Worm (Caenorhabditis elegans): ENCODE measurements around the gene D1079.1.

The D1079.1 gene

ce11 chrX:4383316-4383936 is 19.5 kb upstream of the D1079.1 start, which contains the start of gene lst-2:
lst-2 (minus strand) TSS chrX:4383366.
- no peak for TF ChIP-seq unc-62 (GFP tag; optimal IDR thresholded peaks at IDR 0.05)

DNA sequence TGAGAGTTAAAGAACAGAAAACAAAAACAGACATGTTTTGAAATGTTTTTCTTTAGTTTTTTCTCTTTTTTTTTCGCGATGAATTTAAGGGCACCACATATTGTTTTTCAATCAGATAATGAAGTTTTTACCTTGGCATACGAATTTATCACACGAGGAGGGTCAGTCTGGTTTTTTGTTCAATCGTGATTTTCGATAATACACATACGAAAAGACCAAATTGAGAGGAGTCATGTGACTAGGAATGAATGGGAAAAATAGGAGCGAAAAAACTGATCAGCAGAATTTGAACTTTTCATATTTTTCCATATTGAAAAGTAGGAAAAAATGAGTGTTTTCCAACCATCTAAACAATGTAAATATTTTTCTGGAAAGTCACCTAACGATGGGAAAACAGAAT is 16.5 kb upstream of the D1079.1 start:
- TF ChIP-seq unc-62 (GFP tag; optimal IDR thresholded peaks at IDR 0.05) = no peak

DNA sequence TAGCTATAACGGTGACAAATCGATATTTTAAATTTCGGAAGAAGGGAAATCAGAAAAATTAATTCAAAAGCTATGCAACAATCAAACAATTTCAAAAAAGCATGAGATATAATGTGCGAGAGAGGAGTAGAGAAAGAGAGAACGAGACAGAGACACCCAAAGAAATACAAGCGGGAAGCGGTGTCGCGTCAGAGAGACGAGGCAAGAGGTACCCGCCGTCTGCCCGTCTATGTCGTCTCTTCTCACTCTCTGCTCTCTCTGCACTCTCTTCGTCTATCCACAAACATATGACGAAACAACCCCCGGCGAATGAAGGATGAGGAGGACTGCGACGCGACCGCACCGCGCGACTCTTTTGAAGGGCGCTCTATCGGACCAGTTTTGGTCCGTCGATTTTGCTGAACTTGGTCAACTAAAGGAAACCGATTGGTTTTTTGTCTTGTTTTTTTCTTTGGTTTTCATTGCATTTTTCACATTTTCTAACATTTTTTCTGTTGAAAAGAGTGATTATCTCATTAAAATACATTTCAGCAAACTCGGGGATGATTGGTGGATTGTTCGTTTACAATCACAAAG is 14.0 kb upstream of the D1079.1 start, which contains the start of gene dpy-23:
dpy-23 (plus strand) TSS at position 526 of the 576 bp plus-strand sequence.
- no peak for TF ChIP-seq unc-62 (GFP tag; optimal IDR thresholded peaks at IDR 0.05)

ce11 chrX:4391680-4392079 is 11.3 kb upstream of the D1079.1 start:
- TF ChIP-seq unc-62 (GFP tag; optimal IDR thresholded peaks at IDR 0.05) = no peak

- no peak for TF ChIP-seq unc-62 (GFP tag; optimal IDR thresholded peaks at IDR 0.05)
Measured at ce11 chrX:4395073-4395850, 7.7 kb upstream of the D1079.1 start.

DNA sequence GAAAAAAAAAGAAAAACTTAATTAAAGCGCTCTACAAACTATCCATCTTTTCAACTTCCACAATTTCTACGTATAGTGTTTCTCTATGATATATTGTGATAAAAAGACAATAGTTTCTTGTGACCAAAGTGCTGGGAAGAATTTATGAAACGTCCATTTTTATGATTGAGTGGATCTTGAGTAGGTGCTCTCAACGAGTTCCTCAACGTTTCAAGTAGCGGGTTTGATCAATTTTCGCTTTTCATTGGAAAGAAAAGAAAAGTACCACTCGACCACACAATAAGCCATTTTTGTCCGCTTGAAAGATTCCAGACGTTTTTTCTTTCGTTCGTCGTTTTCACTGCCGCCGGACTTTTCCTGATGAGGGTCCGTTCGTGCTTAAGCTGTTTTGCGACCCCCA is 5.5 kb upstream of the D1079.1 start:
- TF ChIP-seq unc-62 (GFP tag; optimal IDR thresholded peaks at IDR 0.05) = no peak

DNA sequence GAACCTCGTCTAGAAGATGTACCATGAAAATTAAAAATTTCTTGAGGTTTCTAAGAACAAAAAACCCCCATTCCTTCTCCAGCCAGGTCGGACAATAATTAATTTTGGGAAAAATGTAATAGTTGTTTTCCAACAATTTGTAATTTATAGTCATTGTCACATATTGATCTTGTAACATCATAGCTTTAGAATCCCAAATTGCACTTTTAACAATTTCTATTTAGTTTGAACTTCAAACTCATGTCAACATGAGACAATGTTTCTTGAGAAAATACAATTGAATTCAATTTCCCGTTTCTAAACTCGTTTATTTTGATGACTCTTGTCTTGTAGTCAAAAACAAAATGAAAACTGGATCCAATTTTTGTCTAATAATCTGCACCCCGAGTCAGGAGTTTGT is 2.7 kb upstream of the D1079.1 start:
- TF ChIP-seq unc-62 (GFP tag; optimal IDR thresholded peaks at IDR 0.05) = no peak

DNA sequence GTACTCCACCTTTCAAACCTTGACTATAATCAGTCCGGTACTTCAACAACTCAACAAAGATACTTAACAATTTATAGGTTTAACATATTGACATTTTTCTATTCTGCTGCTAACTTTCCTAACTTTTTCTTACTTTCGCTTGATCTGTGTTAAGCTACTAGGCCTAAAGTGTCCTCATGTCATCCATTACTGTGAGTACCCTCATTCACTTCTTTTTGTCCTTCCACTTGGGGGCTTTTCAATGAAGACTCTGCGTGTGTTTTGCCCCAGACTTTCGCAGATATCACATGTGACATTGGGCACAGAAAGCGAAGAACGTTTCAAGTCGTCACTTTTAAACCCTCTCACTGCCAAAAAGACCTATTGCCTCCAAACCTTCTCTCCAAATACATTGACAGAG is 1.8 kb downstream of the D1079.1 start:
- TF ChIP-seq unc-62 (GFP tag; optimal IDR thresholded peaks at IDR 0.05) = no peak

DNA sequence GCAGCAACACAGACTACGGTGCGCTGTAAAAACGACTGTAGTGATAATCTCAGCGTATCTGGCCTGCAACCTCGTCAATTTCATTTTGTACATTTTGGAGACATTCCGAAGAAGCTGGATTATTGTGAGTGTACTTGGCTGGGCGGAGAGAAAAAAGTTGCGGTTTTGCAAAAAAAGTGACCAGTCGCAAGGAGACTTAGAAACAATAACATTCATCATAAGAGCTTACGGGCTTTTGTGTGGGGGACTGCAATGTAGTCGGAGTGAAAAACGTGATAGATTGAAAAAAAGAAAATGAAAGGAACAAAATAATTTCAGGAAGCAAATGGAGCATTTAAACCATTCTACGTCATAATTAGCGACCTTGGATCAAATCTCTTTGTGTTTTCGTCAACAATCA is 5.5 kb downstream of the D1079.1 start:
- TF ChIP-seq unc-62 (GFP tag; optimal IDR thresholded peaks at IDR 0.05) = no peak

ce11 chrX:4409591-4410279 is 6.8 kb downstream of the D1079.1 start:
- TF ChIP-seq unc-62 (GFP tag; optimal IDR thresholded peaks at IDR 0.05) = no peak

ce11 chrX:4410280-4410911 is 7.4 kb downstream of the D1079.1 start:
- no peak for TF ChIP-seq unc-62 (GFP tag; optimal IDR thresholded peaks at IDR 0.05)

- no peak for TF ChIP-seq unc-62 (GFP tag; optimal IDR thresholded peaks at IDR 0.05)
Measured at ce11 chrX:4413206-4413605, 10.3 kb downstream of the D1079.1 start.

DNA sequence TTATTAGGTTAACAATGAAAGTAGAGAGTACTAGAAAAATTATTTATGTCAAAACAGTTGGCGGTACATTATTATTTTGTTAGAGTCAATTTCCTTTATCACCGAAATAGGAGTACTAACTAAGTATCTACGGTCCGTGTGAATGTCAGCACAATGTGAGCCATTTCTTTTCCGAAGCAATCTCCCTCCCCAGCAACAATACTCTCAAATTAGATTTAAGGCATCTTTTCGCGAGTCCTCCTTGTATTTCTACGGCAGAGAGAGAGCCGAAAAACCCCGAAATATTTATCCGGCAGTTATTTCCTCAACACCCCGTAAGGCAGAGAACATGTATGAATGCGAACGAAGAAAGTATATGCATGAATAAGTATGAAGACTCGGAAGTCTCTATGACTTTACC is 12.3 kb downstream of the D1079.1 start:
- no peak for TF ChIP-seq unc-62 (GFP tag; optimal IDR thresholded peaks at IDR 0.05)

DNA sequence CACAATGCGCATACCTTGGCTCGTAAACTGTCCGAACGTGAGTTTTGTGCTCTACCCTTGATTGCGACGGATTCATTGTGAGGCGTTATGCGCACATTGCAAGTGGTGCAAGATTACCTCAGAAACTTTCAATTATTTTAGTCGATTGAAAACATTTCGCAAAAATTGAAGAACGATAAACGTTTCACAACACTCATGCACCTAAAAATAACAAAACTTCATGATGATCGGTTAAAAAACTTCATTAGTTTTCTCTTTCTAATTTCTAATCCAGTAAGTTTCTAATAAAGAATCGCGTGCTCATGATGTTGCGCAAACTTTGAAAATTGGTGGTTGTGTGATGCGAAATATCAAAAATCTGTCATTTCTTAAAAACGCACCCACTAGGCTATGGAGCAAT is 15.8 kb downstream of the D1079.1 start, which contains the start of gene dop-1:
dop-1 (minus strand) TSS at position 101 of the 400 bp plus-strand sequence.
- no peak for TF ChIP-seq unc-62 (GFP tag; optimal IDR thresholded peaks at IDR 0.05)

ce11 chrX:4424254-4424653 is 21.3 kb downstream of the D1079.1 start:
- TF ChIP-seq unc-62 (GFP tag; optimal IDR thresholded peaks at IDR 0.05) = no peak

DNA sequence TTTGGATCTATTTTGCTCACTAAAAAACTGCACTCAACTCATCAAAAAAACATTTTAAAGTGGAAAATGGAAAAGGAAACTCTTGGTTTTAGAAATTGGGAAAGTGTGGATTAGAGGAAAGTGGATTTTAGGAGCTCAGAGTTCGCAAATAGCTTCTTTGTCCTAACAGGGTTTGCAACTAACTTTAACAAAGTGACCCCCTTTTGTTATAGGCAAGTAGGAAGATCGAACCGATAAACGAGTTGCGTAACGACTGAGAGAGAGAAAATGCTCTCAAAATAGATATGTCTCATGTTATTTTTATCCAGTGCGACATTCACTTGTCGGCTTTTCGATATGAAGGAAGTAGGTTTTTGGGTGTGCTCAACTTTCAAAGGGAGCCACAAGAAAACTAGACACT is 23.5 kb downstream of the D1079.1 start:
- no peak for TF ChIP-seq unc-62 (GFP tag; optimal IDR thresholded peaks at IDR 0.05)
